Fruit fly (Drosophila melanogaster) whole organism: ENCODE measurements around the gene Ncc69.

Experiments used
- CG8478 ChIP-seq: fragments of >200 bp; optimal IDR thresholded peaks from 2 replicates; lab custom pipeline; 2018; ENCODE audit warnings: inconsistent platforms
- Dll ChIP-seq: fragments of >200 bp; optimal IDR thresholded peaks from 2 replicates; lab custom pipeline; 2017
- EcR ChIP-seq, 2 experiments: fragments of >200 bp; optimal IDR thresholded peaks; 2 replicates each; lab custom pipeline; 2017; ENCODE audit warnings: missing biosample characterization in 2 of 2, missing genetic modification characterization in 2 of 2, missing genetic modification reagents in 2 of 2
- psq ChIP-seq: fragments of >200 bp; optimal IDR thresholded peaks from 2 replicates; lab custom pipeline; 2017
- usp ChIP-seq: fragments of >200 bp; optimal IDR thresholded peaks from 2 replicates; lab custom pipeline; 2017; ENCODE audit warnings: missing biosample characterization, missing genetic modification characterization, mixed read lengths

dm6 chr3L:12380592-12380991 is 10.7 kb downstream of the Ncc69 start:
- TF ChIP-seq EcR (GFP tag; optimal IDR thresholded peaks at IDR 0.05; lab: Kevin White, UChicago) (no peak), CG8478 (no peak), psq (no peak), usp (no peak), Dll (no peak)
